Fruit fly (Drosophila melanogaster) whole organism, adult: Measurements from ENCODE around the gene CG33307.

Source experiments
- CG11617 ChIP-seq: fragments of 200-800 bp; sonication (Bioruptor generic); optimal IDR thresholded peaks from 2 replicates; lab custom pipeline; 2017; ENCODE audit warnings: mild to moderate bottlenecking, missing biosample characterization, missing genetic modification reagents, missing genetic modification characterization
- CG12768 ChIP-seq: fragments of 200-800 bp; sonication (Bioruptor generic); optimal IDR thresholded peaks from 2 replicates; lab custom pipeline; 2017; ENCODE audit warnings: missing biosample characterization, missing genetic modification characterization, mild to moderate bottlenecking, moderate library complexity, missing genetic modification reagents
- CG14711 ChIP-seq: fragments of 200-800 bp; sonication (Bioruptor generic); optimal IDR thresholded peaks from 2 replicates; lab custom pipeline; 2018; ENCODE audit warnings: missing biosample characterization, mild to moderate bottlenecking, missing genetic modification characterization, moderate library complexity
- CG1620 ChIP-seq: fragments of 200-800 bp; sonication (Bioruptor generic); optimal IDR thresholded peaks from 2 replicates; lab custom pipeline; 2016; ENCODE audit warnings: missing biosample characterization, missing genetic modification characterization
- CG33017 ChIP-seq: fragments of 200-800 bp; sonication (Bioruptor generic); optimal IDR thresholded peaks from 2 replicates; lab custom pipeline; 2018; ENCODE audit warnings: missing biosample characterization, mild to moderate bottlenecking, missing genetic modification characterization, moderate library complexity
- CG5204 ChIP-seq: fragments of 200-800 bp; sonication (Bioruptor generic); optimal IDR thresholded peaks from 2 replicates; lab custom pipeline; 2016; ENCODE audit warnings: missing biosample characterization, missing genetic modification characterization
- CG7045 ChIP-seq: fragments of 200-800 bp; sonication (Bioruptor generic); optimal IDR thresholded peaks from 2 replicates; lab custom pipeline; 2017; ENCODE audit warnings: missing biosample characterization, mild to moderate bottlenecking, missing genetic modification characterization
- CG7101 ChIP-seq: fragments of 200-800 bp; sonication (Bioruptor generic); optimal IDR thresholded peaks from 2 replicates; lab custom pipeline; 2018; ENCODE audit warnings: missing biosample characterization, mild to moderate bottlenecking, missing genetic modification characterization, moderate library complexity
- Clk ChIP-seq: fragments of 200-800 bp; sonication (Bioruptor generic); optimal IDR thresholded peaks from 2 replicates; lab custom pipeline; 2017; ENCODE audit warnings: missing biosample characterization, missing genetic modification characterization
- Crg-1 ChIP-seq: fragments of 200-800 bp; sonication (Bioruptor generic); optimal IDR thresholded peaks from 2 replicates; lab custom pipeline; 2016; ENCODE audit warnings: missing biosample characterization, missing genetic modification characterization
- Hr96 ChIP-seq: fragments of 200-800 bp; sonication (Bioruptor generic); optimal IDR thresholded peaks from 2 replicates; lab custom pipeline; 2016; ENCODE audit warnings: missing biosample characterization, missing genetic modification characterization
- Mnt ChIP-seq: fragments of 200-800 bp; sonication (Bioruptor generic); optimal IDR thresholded peaks from 2 replicates; lab custom pipeline; 2016; ENCODE audit warnings: missing biosample characterization, mild to moderate bottlenecking, missing genetic modification characterization
- bab1 ChIP-seq: fragments of 200-800 bp; sonication (Bioruptor generic); optimal IDR thresholded peaks from 3 replicates; lab custom pipeline; 2019; ENCODE audit warnings: missing biosample characterization, mild to moderate bottlenecking, missing genetic modification characterization, moderate library complexity
- cic ChIP-seq: fragments of 200-800 bp; sonication (Bioruptor generic); optimal IDR thresholded peaks from 2 replicates; lab custom pipeline; 2017; ENCODE audit warnings: missing biosample characterization, mild to moderate bottlenecking, missing genetic modification characterization, moderate library complexity
- cnc ChIP-seq, 2 experiments: fragments of >200 bp; optimal IDR thresholded peaks; 2 replicates each; lab custom pipeline; 2017
- kay ChIP-seq: fragments of 200-800 bp; sonication (Bioruptor generic); peaks from one replicate; lab custom pipeline; 2016; ENCODE audit warnings: missing biosample characterization, missing genetic modification characterization, borderline replicate concordance
- ovo ChIP-seq: fragments of 200-800 bp; sonication (Bioruptor generic); optimal IDR thresholded peaks from 2 replicates; lab custom pipeline; 2016; ENCODE audit warnings: missing biosample characterization, missing genetic modification characterization
- pad ChIP-seq: fragments of 200-800 bp; sonication (Bioruptor generic); optimal IDR thresholded peaks from 3 replicates; lab custom pipeline; 2017; ENCODE audit warnings: missing biosample characterization, missing genetic modification characterization, mild to moderate bottlenecking, moderate library complexity, missing genetic modification reagents
- tj ChIP-seq: fragments of 200-800 bp; sonication (Bioruptor generic); optimal IDR thresholded peaks from 3 replicates; lab custom pipeline; 2017; ENCODE audit warnings: missing biosample characterization, mild to moderate bottlenecking, missing genetic modification characterization, moderate library complexity
- toe ChIP-seq: fragments of 200-800 bp; sonication (Bioruptor generic); optimal IDR thresholded peaks from 2 replicates; lab custom pipeline; 2016; ENCODE audit warnings: missing biosample characterization, missing genetic modification characterization

CG33307 gene

dm6 chr2L:13851098-13851497, 9.8 kb upstream of the CG33307 start:
- TF ChIP-seq Clk (no peak), CG5204 (GFP tag; lab: Kevin White, UChicago) (no peak), bab1 (GFP tag; lab: Kevin White, UChicago) (no peak), ovo (GFP tag; lab: Kevin White, UChicago) (no peak)

dm6 chr2L:13849125-13849524, 7.8 kb upstream of the CG33307 start, which contains the start of gene CG7968:
CG7968 (plus strand) TSS chr2L:13849400.
- TF ChIP-seq tj (no peak), CG33017 (tag; lab: Kevin White, UChicago) (no peak), CG1620 (GFP tag; lab: Kevin White, UChicago) (no peak), pad (GFP tag; lab: Kevin White, UChicago) (no peak), Mnt (no peak), bab1 (GFP tag; lab: Kevin White, UChicago) (no peak)

dm6 chr2L:13847625-13848024, 6.3 kb upstream of the CG33307 start, which contains the start of gene CG7953:
CG7953 (plus strand) TSS chr2L:13847925.
- TF ChIP-seq CG33017 (tag; lab: Kevin White, UChicago) (no peak), CG7101 (tag; lab: Kevin White, UChicago) (no peak), Crg-1 (GFP tag; lab: Kevin White, UChicago) (no peak), CG11617 (GFP tag; lab: Kevin White, UChicago) (no peak), CG7045 (GFP tag; lab: Kevin White, UChicago) (no peak)

dm6 chr2L:13846239-13846802, 5.0 kb upstream of the CG33307 start, which contains the start of gene CG7916:
CG7916 (plus strand) TSS chr2L:13846752.
- TF ChIP-seq Hr96 (peak; percentile 6), bab1 (GFP tag; lab: Kevin White, UChicago) (no peak), CG12768 (GFP tag; lab: Kevin White, UChicago) (peak; percentile 30), CG7101 (tag; lab: Kevin White, UChicago) (no peak), Crg-1 (GFP tag; lab: Kevin White, UChicago) (no peak), cic (GFP tag; lab: Kevin White, UChicago) (peak; percentile 54), toe (GFP tag; lab: Kevin White, UChicago) (no peak), CG11617 (GFP tag; lab: Kevin White, UChicago) (no peak), ovo (GFP tag; lab: Kevin White, UChicago) (no peak), CG7045 (GFP tag; lab: Kevin White, UChicago) (no peak), Clk (no peak), pad (GFP tag; lab: Kevin White, UChicago) (peak; percentile 17), CG33017 (tag; lab: Kevin White, UChicago) (no peak), cnc (optimal IDR thresholded peaks at IDR 0.05; lab: Kevin White, UChicago) (no peak), CG5204 (GFP tag; lab: Kevin White, UChicago) (no peak), kay (GFP tag; lab: Kevin White, UChicago) (no peak), CG1620 (GFP tag; lab: Kevin White, UChicago) (no peak), Mnt (no peak), CG14711 (tag; lab: Kevin White, UChicago) (no peak), tj (no peak)

dm6 chr2L:13845178-13845577, 3.9 kb upstream of the CG33307 start, which contains the start of gene CG8997:
CG8997 (minus strand) TSS chr2L:13845325.
- TF ChIP-seq Mnt, result peak; percentile 23
- peak; percentile 1 for TF ChIP-seq CG12768 (GFP tag; lab: Kevin White, UChicago)
- no peak for TF ChIP-seq CG33017 (tag; lab: Kevin White, UChicago)
- no peak for TF ChIP-seq CG7045 (GFP tag; lab: Kevin White, UChicago)
- TF ChIP-seq CG7101 (tag; lab: Kevin White, UChicago), result no peak
- no peak for TF ChIP-seq CG5204 (GFP tag; lab: Kevin White, UChicago)
- TF ChIP-seq CG1620 (GFP tag; lab: Kevin White, UChicago), result no peak
- TF ChIP-seq Clk, result no peak
- TF ChIP-seq kay (GFP tag; lab: Kevin White, UChicago), result peak; percentile 75
- no peak for TF ChIP-seq tj

- TF ChIP-seq CG5204 (GFP tag; lab: Kevin White, UChicago) (no peak), bab1 (GFP tag; lab: Kevin White, UChicago) (no peak), ovo (GFP tag; lab: Kevin White, UChicago) (no peak), CG14711 (tag; lab: Kevin White, UChicago) (peak; percentile 22), CG7101 (tag; lab: Kevin White, UChicago) (peak; percentile 44), Clk (no peak), pad (GFP tag; lab: Kevin White, UChicago) (no peak), CG12768 (GFP tag; lab: Kevin White, UChicago) (no peak), Hr96 (no peak), CG7045 (GFP tag; lab: Kevin White, UChicago) (peak; percentile 5), cic (GFP tag; lab: Kevin White, UChicago) (no peak), kay (GFP tag; lab: Kevin White, UChicago) (no peak), CG11617 (GFP tag; lab: Kevin White, UChicago) (peak; percentile 43), toe (GFP tag; lab: Kevin White, UChicago) (no peak), cnc (optimal IDR thresholded peaks at IDR 0.05; lab: Kevin White, UChicago) (no peak), Mnt (no peak), Crg-1 (GFP tag; lab: Kevin White, UChicago) (no peak), CG1620 (GFP tag; lab: Kevin White, UChicago) (no peak), tj (no peak), CG33017 (tag; lab: Kevin White, UChicago) (peak; percentile 54)
Observed at dm6 chr2L:13843692-13844284, 2.5 kb upstream of the CG33307 start, which contains the start of gene CG33306. CG33306 (minus strand) TSS chr2L:13843742.
